Worm (Caenorhabditis elegans): ENCODE measurements around the gene F45H10.5.

F45H10.5 gene

ce11 chrII:13477230-13477629 lies 24.4 kb upstream of the F45H10.5 start (continued):
- peak; percentile 42 for TF ChIP-seq mep-1 (tag; optimal IDR thresholded peaks at IDR 0.05)
- no peak for TF ChIP-seq mxl-3 (GFP tag; optimal IDR thresholded peaks at IDR 0.05)
- peak; percentile 29; the same call in 1 of the 2 replicates for TF ChIP-seq dmd-6 (GFP tag; IDR thresholded peaks at IDR 0.05)
- peak; percentile 76 for TF ChIP-seq mes-2 (tag; optimal IDR thresholded peaks at IDR 0.05; ENCODE audit: poor library complexity, severe bottlenecking)
- TF ChIP-seq nhr-237 (tag; optimal IDR thresholded peaks at IDR 0.05), result no peak
- peak; percentile 7 for TF ChIP-seq rbr-2 (tag; optimal IDR thresholded peaks at IDR 0.05)
- no peak for TF ChIP-seq T20F7.1 (GFP tag; optimal IDR thresholded peaks at IDR 0.05)
- TF ChIP-seq mdt-29 (GFP tag; IDR thresholded peaks at IDR 0.05), result no peak
- peak; percentile 15; the same call in 1 of the 2 replicates for TF ChIP-seq T26A8.4 (GFP tag; IDR thresholded peaks at IDR 0.05)
- TF ChIP-seq nhr-6 (tag; optimal IDR thresholded peaks at IDR 0.05), result no peak
- no peak for TF ChIP-seq set-16 (GFP tag; IDR thresholded peaks at IDR 0.05)
- no peak for TF ChIP-seq attf-4 (tag; optimal IDR thresholded peaks at IDR 0.05)
- peak; percentile 58 for TF ChIP-seq dpl-1 (GFP tag; optimal IDR thresholded peaks at IDR 0.05)
- peak; percentile 38 for TF ChIP-seq hlh-30 (tag; optimal IDR thresholded peaks at IDR 0.05; ENCODE audit: insufficient read depth)
- peak; percentile 55 for TF ChIP-seq dve-1 (tag; optimal IDR thresholded peaks at IDR 0.05; ENCODE audit: insufficient read depth)
- TF ChIP-seq hmg-1.1 (GFP tag; IDR thresholded peaks at IDR 0.05), result peak; percentile 48; the same call in 1 of the 2 replicates

DNA sequence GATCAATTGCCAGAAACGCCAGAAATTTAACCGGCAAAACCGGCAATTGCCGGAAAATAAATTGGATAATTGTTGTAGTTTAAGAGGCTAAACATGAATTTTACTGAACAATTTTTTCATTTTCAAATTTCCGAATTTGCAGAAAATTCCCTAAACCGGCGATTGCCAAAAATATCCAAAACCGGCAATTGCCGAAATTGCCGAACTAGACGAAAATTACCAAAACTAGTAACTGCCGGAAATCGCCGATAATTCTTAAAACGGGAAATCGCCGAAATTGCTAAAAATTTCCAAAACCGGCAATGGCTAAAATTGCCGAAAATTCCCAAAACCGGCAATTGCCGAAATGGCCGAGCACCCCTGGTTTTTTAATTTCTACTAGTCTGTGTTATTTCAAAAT lies 22.3 kb upstream of the F45H10.5 start:
- TF ChIP-seq unc-62 (GFP tag; optimal IDR thresholded peaks at IDR 0.05 in 1 of 2), result peak in 1 of 2 experiments; percentile 68
- TF ChIP-seq unc-62 (tag; optimal IDR thresholded peaks at IDR 0.05), result no peak
- no peak for TF ChIP-seq arid-1 (GFP tag; conservative IDR thresholded peaks at IDR 0.05)

DNA sequence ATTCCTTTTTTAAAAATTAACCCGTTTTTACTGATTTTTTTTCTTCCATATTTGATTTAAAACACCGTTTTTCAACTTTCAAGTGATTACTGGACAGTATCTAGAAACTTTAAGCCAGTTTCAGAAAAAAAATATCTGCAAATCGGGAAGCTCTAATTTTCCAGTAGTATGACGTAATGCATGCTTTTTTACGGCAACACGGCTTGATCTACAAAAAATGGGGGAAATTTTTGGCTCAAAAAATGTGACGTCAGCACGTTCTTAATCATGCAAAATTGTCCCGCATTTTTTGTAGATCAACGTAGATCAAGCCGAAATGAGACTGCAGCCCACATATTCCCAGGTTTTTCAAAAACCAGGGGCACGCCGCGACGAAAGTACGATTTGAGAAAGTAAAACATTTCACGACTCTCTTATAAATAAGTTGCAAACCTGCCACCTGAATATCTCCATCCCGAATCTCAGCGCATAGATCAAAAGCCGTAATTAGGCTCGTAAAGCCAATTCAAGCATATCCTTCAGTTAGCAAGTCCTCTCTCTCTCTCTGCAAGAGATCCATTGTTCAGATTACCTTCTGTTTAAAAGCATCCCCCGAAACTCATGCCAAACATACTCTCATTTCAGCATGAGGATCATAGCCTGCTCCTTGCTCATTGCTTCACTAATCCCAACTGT lies 19.8 kb upstream of the F45H10.5 start, which contains the start of gene E01G4.6:
E01G4.6 (plus strand) TSS at position 625 of the 675 bp plus-strand sequence.
- TF ChIP-seq nhr-48 (tag; optimal IDR thresholded peaks at IDR 0.05) (peak; percentile 26), Y48G9A.11 (GFP tag; IDR thresholded peaks at IDR 0.05) (no peak), aha-1 (tag) (peak; percentile 58)

DNA sequence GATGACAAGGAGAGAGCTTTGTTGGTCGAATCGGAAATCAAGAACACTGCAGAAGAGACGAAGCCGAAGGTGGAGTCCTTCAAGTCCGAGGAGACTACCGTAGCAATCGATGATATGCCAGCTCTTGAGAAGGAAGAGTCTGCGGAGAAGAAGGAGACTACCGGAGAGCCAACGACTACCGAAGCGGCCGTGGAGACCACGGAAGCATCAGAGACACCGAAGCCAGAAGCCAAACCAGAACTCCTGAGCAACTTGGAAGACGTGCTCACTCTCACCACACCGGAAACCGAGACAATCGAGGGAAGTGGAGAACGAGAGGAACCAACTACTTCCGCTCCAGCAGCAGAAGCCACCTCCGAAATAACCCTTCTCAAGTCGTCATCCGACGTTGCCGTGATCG lies 17.6 kb upstream of the F45H10.5 start:
- TF ChIP-seq unc-62 (GFP tag; optimal IDR thresholded peaks at IDR 0.05 in 1 of 2) (peak in 1 of 2 experiments; percentile 47), unc-62 (tag; optimal IDR thresholded peaks at IDR 0.05) (no peak), attf-4 (tag; optimal IDR thresholded peaks at IDR 0.05) (no peak), zip-11 (GFP tag; IDR thresholded peaks at IDR 0.05) (no peak), set-16 (GFP tag; IDR thresholded peaks at IDR 0.05) (peak; percentile 65)

ce11 chrII:13485119-13485518 lies 16.6 kb upstream of the F45H10.5 start:
- TF ChIP-seq T26A8.4 (GFP tag; IDR thresholded peaks at IDR 0.05), result 0 out of 2 replicates have a peak, but pooled peaks have one; percentile 10
- TF ChIP-seq nhr-42 (GFP tag; IDR thresholded peaks at IDR 0.05), result 0 out of 2 replicates have a peak, but pooled peaks have one; percentile 5
- TF ChIP-seq F26F4.8 (GFP tag; conservative IDR thresholded peaks at IDR 0.05), result 0 out of 2 replicates have a peak, but pooled peaks have one; percentile 7
- TF ChIP-seq F49E8.2 (tag; optimal IDR thresholded peaks at IDR 0.05; ENCODE audit: borderline replicate concordance), result no peak
- no peak for TF ChIP-seq aly-2 (tag; optimal IDR thresholded peaks at IDR 0.05)
- TF ChIP-seq lin-38 (GFP tag; IDR thresholded peaks at IDR 0.05), result 0 out of 2 replicates have a peak, but pooled peaks have one; percentile 17
- TF ChIP-seq set-16 (GFP tag; IDR thresholded peaks at IDR 0.05), result peak; percentile 77

- TF ChIP-seq set-16 (GFP tag; IDR thresholded peaks at IDR 0.05) (peak; percentile 69; the same call in 1 of the 2 replicates), zip-2 (tag; optimal IDR thresholded peaks at IDR 0.05) (no peak), fos-1 (tag; optimal IDR thresholded peaks at IDR 0.05) (no peak)
Measured at ce11 chrII:13487563-13487962, 14.1 kb upstream of the F45H10.5 start.
